Worm (Caenorhabditis elegans) whole organism, mixed stage, embryonic: Measurements from ENCODE around the gene ttll-5.

Source experiments
- cnd-1 ChIP-seq: fragments of 200-800 bp; sonication (Bioruptor generic); optimal IDR thresholded peaks from 2 replicates; lab custom pipeline; 2018; ENCODE audit warnings: mild to moderate bottlenecking, missing genetic modification characterization, missing compliant biosample characterization
- drap-1 ChIP-seq: fragments of 200-800 bp; sonication (Bioruptor generic); optimal IDR thresholded peaks from 3 replicates; lab custom pipeline; 2018; ENCODE audit warnings: mild to moderate bottlenecking, missing genetic modification characterization, missing compliant biosample characterization
- elt-3 ChIP-seq: fragments of 150-350 bp; optimal IDR thresholded peaks from 2 replicates; lab custom pipeline; 2014; ENCODE audit warnings: missing biosample characterization, missing genetic modification characterization
- mab-5 ChIP-seq: fragments of 150-350 bp; optimal IDR thresholded peaks from 2 replicates; lab custom pipeline; 2014; ENCODE audit warnings: missing biosample characterization, missing genetic modification characterization
- mep-1 ChIP-seq: fragments of 150-350 bp; optimal IDR thresholded peaks from 2 replicates; lab custom pipeline; 2017; ENCODE audit warnings: missing biosample characterization, missing genetic modification reagents, missing genetic modification characterization, inconsistent platforms
- mls-2 ChIP-seq: sonication (generic microtip); optimal IDR thresholded peaks from 2 replicates; lab custom pipeline; 2016; ENCODE audit warnings: mild to moderate bottlenecking, missing genetic modification characterization, moderate library complexity, missing compliant biosample characterization
- nhr-2 ChIP-seq: fragments of 150-350 bp; optimal IDR thresholded peaks from 2 replicates; lab custom pipeline; 2014; ENCODE audit warnings: missing biosample characterization, missing genetic modification characterization
- nhr-237 ChIP-seq: fragments of 150-350 bp; optimal IDR thresholded peaks from 2 replicates; lab custom pipeline; 2014; ENCODE audit warnings: missing biosample characterization, missing genetic modification characterization
- nhr-76 ChIP-seq: sonication (generic microtip); optimal IDR thresholded peaks from 2 replicates; lab custom pipeline; 2017; ENCODE audit warnings: missing biosample characterization, missing genetic modification characterization
- pha-4 ChIP-seq: fragments of 150-350 bp; optimal IDR thresholded peaks from 2 replicates; lab custom pipeline; 2018; ENCODE audit warnings: missing biosample characterization, missing genetic modification reagents, missing genetic modification characterization
- unc-62 ChIP-seq: fragments of 150-350 bp; optimal IDR thresholded peaks from 2 replicates; lab custom pipeline; 2014; ENCODE audit warnings: missing biosample characterization, missing genetic modification reagents, missing genetic modification characterization
- zip-8 ChIP-seq: fragments of 150-350 bp; optimal IDR thresholded peaks from 2 replicates; lab custom pipeline; 2014; ENCODE audit warnings: missing biosample characterization, missing genetic modification characterization
- ztf-11 ChIP-seq: fragments of 150-350 bp; optimal IDR thresholded peaks from 2 replicates; lab custom pipeline; 2014; ENCODE audit warnings: missing biosample characterization, missing genetic modification characterization

- TF ChIP-seq mep-1 (no peak), pha-4 (tag; lab: Kevin White, UChicago) (no peak), mls-2 (tag; lab: Kevin White, UChicago) (no peak), drap-1 (GFP tag; lab: Kevin White, UChicago) (no peak), nhr-76 (tag; lab: Kevin White, UChicago) (no peak), unc-62 (GFP tag; lab: Kevin White, UChicago) (no peak), nhr-237 (tag; lab: Kevin White, UChicago) (no peak), mab-5 (tag; lab: Kevin White, UChicago) (no peak), cnd-1 (tag; lab: Kevin White, UChicago) (no peak), elt-3 (tag; lab: Kevin White, UChicago) (no peak), nhr-2 (no peak), ztf-11 (no peak), zip-8 (tag; lab: Kevin White, UChicago) (no peak)
Measured at ce11 chrV:11525338-11525737, 16.5 kb downstream of the ttll-5 start.
